Worm (Caenorhabditis elegans) whole organism, late embryonic: ENCODE measurements around the gene wht-2.

Source experiments
- C38D4.7 ChIP-seq: fragments of 200-800 bp; sonication (Bioruptor generic); optimal IDR thresholded peaks from 2 replicates; lab custom pipeline; 2018; ENCODE audit warnings: mild to moderate bottlenecking, missing genetic modification characterization, moderate library complexity, missing compliant biosample characterization
- K09A11.1 ChIP-seq: sonication (generic microtip); optimal IDR thresholded peaks from 2 replicates; lab custom pipeline; 2017; ENCODE audit warnings: antibody characterized with exemption, mild to moderate bottlenecking, missing genetic modification characterization, missing compliant biosample characterization; ENCODE audit not compliant: insufficient read depth
- ahr-1 ChIP-seq: sonication (generic microtip); optimal IDR thresholded peaks from 2 replicates; lab custom pipeline; 2016; ENCODE audit warnings: missing genetic modification characterization, missing compliant biosample characterization
- ama-1 ChIP-seq: fragments of 150-350 bp; optimal IDR thresholded peaks from 2 replicates; lab custom pipeline; 2014
- ceh-18 ChIP-seq: sonication (generic microtip); optimal IDR thresholded peaks from 2 replicates; lab custom pipeline; 2016; ENCODE audit warnings: missing genetic modification characterization, missing compliant biosample characterization
- ceh-2 ChIP-seq: sonication (generic microtip); optimal IDR thresholded peaks from 2 replicates; lab custom pipeline; 2016; ENCODE audit warnings: missing genotype, missing genetic modification characterization, missing compliant biosample characterization
- ceh-30 ChIP-seq: fragments of 150-350 bp; optimal IDR thresholded peaks from 2 replicates; lab custom pipeline; 2014; ENCODE audit warnings: missing biosample characterization, missing genetic modification characterization
- ceh-31 ChIP-seq: sonication (generic microtip); optimal IDR thresholded peaks from 2 replicates; lab custom pipeline; 2016; ENCODE audit warnings: missing genetic modification characterization, missing compliant biosample characterization
- ceh-48 ChIP-seq: sonication (generic microtip); optimal IDR thresholded peaks from 2 replicates; lab custom pipeline; 2016; ENCODE audit warnings: missing genetic modification characterization, inconsistent platforms, missing compliant biosample characterization
- che-1 ChIP-seq: sonication (generic microtip); optimal IDR thresholded peaks from 2 replicates; lab custom pipeline; 2016; ENCODE audit warnings: mild to moderate bottlenecking, missing genetic modification characterization, missing compliant biosample characterization
- dve-1 ChIP-seq: sonication (generic microtip); optimal IDR thresholded peaks from 2 replicates; lab custom pipeline; 2017; ENCODE audit warnings: antibody characterized with exemption, mild to moderate bottlenecking, missing genetic modification characterization, missing compliant biosample characterization
- elt-2 ChIP-seq: sonication (generic microtip); optimal IDR thresholded peaks from 2 replicates; lab custom pipeline; 2016; ENCODE audit warnings: missing genetic modification reagents, missing genetic modification characterization, missing compliant biosample characterization
- elt-4 ChIP-seq: sonication (generic microtip); optimal IDR thresholded peaks from 2 replicates; lab custom pipeline; 2016; ENCODE audit warnings: missing genetic modification characterization, missing compliant biosample characterization
- fax-1 ChIP-seq: sonication (generic microtip); optimal IDR thresholded peaks from 2 replicates; lab custom pipeline; 2016; ENCODE audit warnings: missing genotype, missing genetic modification characterization, missing compliant biosample characterization
- fkh-10 ChIP-seq: fragments of 150-350 bp; optimal IDR thresholded peaks from 2 replicates; lab custom pipeline; 2014; ENCODE audit warnings: missing biosample characterization, missing genetic modification reagents, missing genetic modification characterization
- fkh-6 ChIP-seq: sonication (generic microtip); optimal IDR thresholded peaks from 2 replicates; lab custom pipeline; 2016; ENCODE audit warnings: missing genetic modification characterization, missing compliant biosample characterization
- gmeb-2 ChIP-seq: sonication (generic microtip); optimal IDR thresholded peaks from 2 replicates; lab custom pipeline; 2016; ENCODE audit warnings: missing genetic modification characterization, inconsistent platforms, missing compliant biosample characterization
- hlh-30 ChIP-seq: sonication (generic microtip); optimal IDR thresholded peaks from 2 replicates; lab custom pipeline; 2017; ENCODE audit warnings: antibody characterized with exemption, missing genetic modification characterization, missing compliant biosample characterization; ENCODE audit not compliant: insufficient read depth
- hlh-8 ChIP-seq: sonication (generic microtip); optimal IDR thresholded peaks from 2 replicates; lab custom pipeline; 2016; ENCODE audit warnings: missing genotype, missing genetic modification characterization, missing compliant biosample characterization
- lin-11 ChIP-seq: fragments of 200-800 bp; sonication (Bioruptor generic); optimal IDR thresholded peaks from 2 replicates; lab custom pipeline; 2018; ENCODE audit warnings: mild to moderate bottlenecking, missing genetic modification characterization, missing compliant biosample characterization
- madf-2 ChIP-seq: sonication (generic microtip); optimal IDR thresholded peaks from 2 replicates; lab custom pipeline; 2017; ENCODE audit warnings: missing genetic modification characterization, missing compliant biosample characterization
- mec-3 ChIP-seq: sonication (generic microtip); optimal IDR thresholded peaks from 2 replicates; lab custom pipeline; 2016; ENCODE audit warnings: borderline replicate concordance, missing genetic modification characterization, missing compliant biosample characterization
- nfya-1 ChIP-seq: sonication (generic microtip); optimal IDR thresholded peaks from 2 replicates; lab custom pipeline; 2017; ENCODE audit warnings: missing genetic modification characterization, mild to moderate bottlenecking, missing compliant biosample characterization, antibody characterized with exemption, moderate library complexity
- nhr-232 ChIP-seq: sonication (generic microtip); optimal IDR thresholded peaks from 2 replicates; lab custom pipeline; 2016; ENCODE audit warnings: missing genetic modification characterization, missing compliant biosample characterization
- npax-4 ChIP-seq: sonication (generic microtip); optimal IDR thresholded peaks from 2 replicates; lab custom pipeline; 2016; ENCODE audit warnings: missing genetic modification characterization, missing compliant biosample characterization
- odd-2 ChIP-seq: sonication (generic microtip); optimal IDR thresholded peaks from 2 replicates; lab custom pipeline; 2017; ENCODE audit warnings: antibody characterized with exemption, mild to moderate bottlenecking, missing genetic modification characterization, missing compliant biosample characterization
- pat-9 ChIP-seq: fragments of 200-800 bp; sonication (Bioruptor generic); optimal IDR thresholded peaks from 2 replicates; lab custom pipeline; 2018; ENCODE audit warnings: mild to moderate bottlenecking, missing genetic modification characterization, moderate library complexity, missing compliant biosample characterization
- pax-1 ChIP-seq: fragments of 150-350 bp; optimal IDR thresholded peaks from 2 replicates; lab custom pipeline; 2014; ENCODE audit warnings: missing biosample characterization, missing genetic modification characterization
- ref-2 ChIP-seq: sonication (generic microtip); optimal IDR thresholded peaks from 2 replicates; lab custom pipeline; 2016; ENCODE audit warnings: missing genetic modification characterization, missing compliant biosample characterization
- syd-9 ChIP-seq: sonication (generic microtip); optimal IDR thresholded peaks from 2 replicates; lab custom pipeline; 2016; ENCODE audit warnings: mild to moderate bottlenecking, missing genetic modification characterization, moderate library complexity, missing compliant biosample characterization
- ttx-3 ChIP-seq: sonication (generic microtip); optimal IDR thresholded peaks from 2 replicates; lab custom pipeline; 2016; ENCODE audit warnings: missing genetic modification reagents, missing genetic modification characterization, missing compliant biosample characterization
- unc-3 ChIP-seq, 2 experiments: fragments of 200-800 bp in 1 of 2; sonication (Bioruptor generic) in 1 of 2; sonication (generic microtip) in 1 of 2; conservative IDR thresholded peaks in 1 of 2; optimal IDR thresholded peaks in 1 of 2; 2 replicates each; pipeline versions ENCODE4 v1.3.6 to Lab custom; 2016 to 2022; ENCODE audit warnings: missing compliant biosample characterization in 2 of 2, missing genetic modification characterization in 2 of 2, missing genetic modification reagents in 1 of 2
- unc-42 ChIP-seq: sonication (generic microtip); optimal IDR thresholded peaks from 2 replicates; lab custom pipeline; 2016; ENCODE audit warnings: missing genotype, missing genetic modification characterization, missing compliant biosample characterization
- unc-55 ChIP-seq: sonication (generic microtip); optimal IDR thresholded peaks from 2 replicates; lab custom pipeline; 2017; ENCODE audit warnings: missing biosample characterization, missing genetic modification reagents, missing genetic modification characterization
- ztf-16 ChIP-seq: sonication (generic microtip); optimal IDR thresholded peaks from 2 replicates; lab custom pipeline; 2017; ENCODE audit warnings: missing genetic modification characterization, missing compliant biosample characterization

Gene wht-2

DNA sequence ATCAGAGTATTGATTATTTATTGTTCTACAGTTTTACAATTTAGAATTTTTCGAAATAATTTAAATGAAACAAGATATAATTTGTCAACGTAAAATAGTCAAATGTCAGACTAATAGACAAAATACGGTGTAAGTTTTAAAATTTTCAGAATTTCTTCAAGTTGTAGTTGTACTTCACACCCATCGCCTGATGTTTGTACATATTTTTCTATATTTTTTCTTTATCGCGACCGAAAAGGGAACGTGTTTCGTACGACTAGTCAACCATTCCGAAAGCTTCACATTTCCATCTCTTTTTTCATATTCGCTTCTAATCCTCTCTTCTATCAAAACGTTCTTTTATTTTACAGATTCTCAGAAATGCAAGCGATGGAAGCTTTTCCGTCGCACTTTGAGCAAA, 34.2 kb downstream of the wht-2 start, which contains the start of gene twk-25 (continued):
- no peak for TF ChIP-seq unc-3 (GFP tag; conservative IDR thresholded peaks at IDR 0.05; lab: Robert Waterston, UW)
- TF ChIP-seq unc-3 (tag; optimal IDR thresholded peaks at IDR 0.05; lab: Kevin White, UChicago): no peak
- TF ChIP-seq elt-4 (tag; lab: Kevin White, UChicago): no peak
- no peak for TF ChIP-seq ama-1
- TF ChIP-seq mec-3: no peak

DNA sequence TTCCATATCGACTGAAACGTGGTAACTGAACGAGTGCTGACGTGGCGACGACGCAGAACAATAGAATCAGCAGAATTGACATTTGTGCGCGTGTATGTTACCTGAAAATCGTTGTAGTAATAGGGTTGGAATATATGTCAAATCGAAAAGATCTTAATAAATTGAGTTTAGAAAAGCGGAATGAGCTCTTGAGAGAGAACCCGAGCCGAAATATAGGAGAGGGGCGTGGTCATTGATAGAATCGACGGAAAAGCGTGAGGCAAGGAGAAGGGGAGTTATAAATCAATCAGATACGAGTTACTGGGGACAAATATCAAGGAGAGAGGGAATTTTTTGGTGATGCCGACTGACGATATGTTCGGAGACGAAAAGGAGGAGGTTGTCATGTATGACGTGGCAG, 40.4 kb downstream of the wht-2 start, which contains the start of gene M04B2.6:
Gene M04B2.6 (minus strand): TSS at position 101 of the 400 bp plus-strand sequence.
- TF ChIP-seq ama-1: no peak
- peak; percentile 0 for TF ChIP-seq unc-42 (tag; lab: Kevin White, UChicago)
- TF ChIP-seq gmeb-2 (tag; lab: Kevin White, UChicago): no peak

- TF ChIP-seq fkh-10 (GFP tag; lab: Kevin White, UChicago): no peak
- TF ChIP-seq C38D4.7: no peak
- TF ChIP-seq elt-2: peak; percentile 36
- no peak for TF ChIP-seq ref-2
- TF ChIP-seq pax-1 (tag; lab: Kevin White, UChicago): no peak
- TF ChIP-seq syd-9 (tag; lab: Kevin White, UChicago): no peak
- TF ChIP-seq ttx-3 (tag; lab: Kevin White, UChicago): no peak
- TF ChIP-seq npax-4: no peak
- TF ChIP-seq K09A11.1 (tag; lab: Kevin White, UChicago): no peak
- peak; percentile 7 for TF ChIP-seq nfya-1 (tag; lab: Kevin White, UChicago)
- no peak for TF ChIP-seq nhr-232 (tag; lab: Kevin White, UChicago)
- no peak for TF ChIP-seq hlh-8
- TF ChIP-seq ahr-1: no peak
- TF ChIP-seq fkh-6 (tag; lab: Kevin White, UChicago): no peak
Measured at ce11 chrIV:11520960-11521359, 50.7 kb downstream of the wht-2 start, which contains the start of the genes M04B2.4 and gfl-1. TSS of gene M04B2.4 (minus strand) at chrIV:11521031. TSS of gene gfl-1 (plus strand) at chrIV:11521290.

- TF ChIP-seq hlh-30 (tag; lab: Kevin White, UChicago) (no peak), ztf-16 (no peak), unc-55 (GFP tag; lab: Kevin White, UChicago) (peak; percentile 24), ceh-31 (tag; lab: Kevin White, UChicago) (peak; percentile 22), ama-1 (no peak), C38D4.7 (no peak), elt-4 (tag; lab: Kevin White, UChicago) (no peak), dve-1 (tag; lab: Kevin White, UChicago) (peak; percentile 21), ceh-30 (tag; lab: Kevin White, UChicago) (no peak), lin-11 (tag; lab: Kevin White, UChicago) (no peak), ceh-48 (tag; lab: Kevin White, UChicago) (peak; percentile 16), ref-2 (peak; percentile 6), fax-1 (tag; lab: Kevin White, UChicago) (no peak), odd-2 (tag; lab: Kevin White, UChicago) (no peak), nfya-1 (tag; lab: Kevin White, UChicago) (peak; percentile 49), pat-9 (tag; lab: Kevin White, UChicago) (no peak), ahr-1 (no peak), ceh-18 (tag; lab: Kevin White, UChicago) (peak; percentile 37), madf-2 (peak; percentile 99), che-1 (no peak), ceh-2 (no peak)
Measured at ce11 chrIV:11522225-11522952, 52.2 kb downstream of the wht-2 start.
